Fruit fly (Drosophila melanogaster) whole organism, adult: Measurements from ENCODE around the gene Cyfip.

Source experiments
- CG11617 ChIP-seq: fragments of 200-800 bp; sonication (Bioruptor generic); optimal IDR thresholded peaks from 2 replicates; lab custom pipeline; 2017; ENCODE audit warnings: mild to moderate bottlenecking, missing biosample characterization, missing genetic modification reagents, missing genetic modification characterization
- CG33017 ChIP-seq: fragments of 200-800 bp; sonication (Bioruptor generic); optimal IDR thresholded peaks from 2 replicates; lab custom pipeline; 2018; ENCODE audit warnings: missing biosample characterization, mild to moderate bottlenecking, missing genetic modification characterization, moderate library complexity
- CG7101 ChIP-seq: fragments of 200-800 bp; sonication (Bioruptor generic); optimal IDR thresholded peaks from 2 replicates; lab custom pipeline; 2018; ENCODE audit warnings: missing biosample characterization, mild to moderate bottlenecking, missing genetic modification characterization, moderate library complexity
- Hr96 ChIP-seq: fragments of 200-800 bp; sonication (Bioruptor generic); optimal IDR thresholded peaks from 2 replicates; lab custom pipeline; 2016; ENCODE audit warnings: missing biosample characterization, missing genetic modification characterization
- Mnt ChIP-seq: fragments of 200-800 bp; sonication (Bioruptor generic); optimal IDR thresholded peaks from 2 replicates; lab custom pipeline; 2016; ENCODE audit warnings: missing biosample characterization, mild to moderate bottlenecking, missing genetic modification characterization
- bab1 ChIP-seq: fragments of 200-800 bp; sonication (Bioruptor generic); optimal IDR thresholded peaks from 3 replicates; lab custom pipeline; 2019; ENCODE audit warnings: missing biosample characterization, mild to moderate bottlenecking, missing genetic modification characterization, moderate library complexity
- cic ChIP-seq: fragments of 200-800 bp; sonication (Bioruptor generic); optimal IDR thresholded peaks from 2 replicates; lab custom pipeline; 2017; ENCODE audit warnings: missing biosample characterization, mild to moderate bottlenecking, missing genetic modification characterization, moderate library complexity
- cnc ChIP-seq, 2 experiments: fragments of >200 bp; optimal IDR thresholded peaks; 2 replicates each; lab custom pipeline; 2017
- kay ChIP-seq: fragments of 200-800 bp; sonication (Bioruptor generic); peaks from one replicate; lab custom pipeline; 2016; ENCODE audit warnings: missing biosample characterization, missing genetic modification characterization, borderline replicate concordance
- ovo ChIP-seq: fragments of 200-800 bp; sonication (Bioruptor generic); optimal IDR thresholded peaks from 2 replicates; lab custom pipeline; 2016; ENCODE audit warnings: missing biosample characterization, missing genetic modification characterization
- pad ChIP-seq: fragments of 200-800 bp; sonication (Bioruptor generic); optimal IDR thresholded peaks from 3 replicates; lab custom pipeline; 2017; ENCODE audit warnings: missing biosample characterization, missing genetic modification characterization, mild to moderate bottlenecking, moderate library complexity, missing genetic modification reagents
- tj ChIP-seq: fragments of 200-800 bp; sonication (Bioruptor generic); optimal IDR thresholded peaks from 3 replicates; lab custom pipeline; 2017; ENCODE audit warnings: missing biosample characterization, mild to moderate bottlenecking, missing genetic modification characterization, moderate library complexity

DNA sequence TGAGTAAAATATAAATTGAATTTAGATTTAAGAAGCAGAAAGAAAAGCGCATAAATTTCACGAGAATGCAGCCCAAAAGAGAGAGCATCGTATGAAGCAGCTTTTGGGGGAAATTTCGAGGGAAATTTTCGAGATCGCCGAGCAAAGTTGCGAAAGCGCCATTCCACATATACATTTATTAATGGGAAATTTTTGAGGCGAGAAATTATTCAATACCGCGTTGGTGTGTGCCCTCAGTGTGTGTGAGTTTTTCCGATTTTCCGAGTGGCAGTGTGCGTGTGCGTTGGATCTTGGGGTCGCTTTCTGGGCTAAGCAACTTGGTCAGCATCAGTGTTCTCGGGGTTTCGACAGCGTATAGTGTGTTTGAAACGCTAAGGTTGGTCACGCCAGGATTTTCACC, 23.1 kb upstream of the Cyfip start, which contains the start of gene Tm2:
- no peak for TF ChIP-seq cic (GFP tag; lab: Kevin White, UChicago)
- TF ChIP-seq kay (GFP tag; lab: Kevin White, UChicago): no peak
- TF ChIP-seq bab1 (GFP tag; lab: Kevin White, UChicago): no peak
- TF ChIP-seq Mnt (GFP tag; lab: Kevin White, UChicago): no peak
- TF ChIP-seq tj (GFP tag; lab: Kevin White, UChicago): no peak
- TF ChIP-seq pad: no peak
- no peak for TF ChIP-seq cnc (optimal IDR thresholded peaks at IDR 0.05; lab: Kevin White, UChicago)
- no peak for TF ChIP-seq CG7101
- no peak for TF ChIP-seq CG11617 (GFP tag; lab: Kevin White, UChicago)
- TF ChIP-seq Hr96 (GFP tag; lab: Kevin White, UChicago): no peak
- TF ChIP-seq CG33017: no peak
- TF ChIP-seq ovo (GFP tag; lab: Kevin White, UChicago): no peak
